Fruit fly (Drosophila melanogaster): Measurements from ENCODE around the gene CG31294.

CG31294 gene

DNA sequence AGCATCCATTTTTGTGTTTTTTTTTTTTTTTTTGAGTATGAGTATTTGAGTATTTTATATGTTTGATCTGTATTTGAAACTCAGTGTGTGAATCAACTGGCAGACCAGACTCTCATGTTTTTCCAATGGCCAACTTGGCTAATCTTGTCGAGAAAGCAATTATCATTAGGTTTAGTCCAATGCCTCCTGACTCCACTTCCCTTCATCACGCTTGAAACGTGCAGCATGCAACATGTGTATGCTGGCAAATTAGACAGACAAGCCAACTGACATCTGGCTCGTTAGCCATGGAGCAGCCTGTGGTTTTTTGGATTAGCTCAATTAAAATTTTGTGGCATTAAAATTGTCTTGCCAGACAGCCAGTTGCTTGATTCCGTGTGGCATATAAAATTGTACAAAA, at the start of gene CG31294:
Gene CG31294 (minus strand): TSS at position 101 of the 400 bp plus-strand sequence.
- TF ChIP-seq CG6163 (GFP tag; IDR thresholded peaks at IDR 0.05) (no peak), esn (GFP tag; optimal IDR thresholded peaks at IDR 0.05) (no peak), Gug (GFP tag; IDR thresholded peaks at IDR 0.05) (no peak), svp (GFP tag) (no peak), CG6808 (GFP tag; optimal IDR thresholded peaks at IDR 0.05) (no peak), dac (GFP tag; optimal IDR thresholded peaks at IDR 0.05) (no peak), CG8632 (GFP tag; optimal IDR thresholded peaks at IDR 0.05) (no peak), topi (GFP tag; optimal IDR thresholded peaks at IDR 0.05) (no peak), dsx (GFP tag; optimal IDR thresholded peaks at IDR 0.05; ENCODE audit: poor library complexity, severe bottlenecking) (no peak), Hr4 (GFP tag; optimal IDR thresholded peaks at IDR 0.05) (no peak), pdm3 (GFP tag; optimal IDR thresholded peaks at IDR 0.05) (no peak), acj6 (GFP tag; optimal IDR thresholded peaks at IDR 0.05) (no peak), Sox15 (GFP tag; optimal IDR thresholded peaks at IDR 0.05) (no peak), eg (GFP tag; IDR thresholded peaks at IDR 0.05) (no peak), CG10631 (GFP tag; optimal IDR thresholded peaks at IDR 0.05) (no peak), CG11762 (GFP tag; optimal IDR thresholded peaks at IDR 0.05; ENCODE audit: insufficient read depth) (no peak), Smox (GFP tag; optimal IDR thresholded peaks at IDR 0.05) (no peak)

DNA sequence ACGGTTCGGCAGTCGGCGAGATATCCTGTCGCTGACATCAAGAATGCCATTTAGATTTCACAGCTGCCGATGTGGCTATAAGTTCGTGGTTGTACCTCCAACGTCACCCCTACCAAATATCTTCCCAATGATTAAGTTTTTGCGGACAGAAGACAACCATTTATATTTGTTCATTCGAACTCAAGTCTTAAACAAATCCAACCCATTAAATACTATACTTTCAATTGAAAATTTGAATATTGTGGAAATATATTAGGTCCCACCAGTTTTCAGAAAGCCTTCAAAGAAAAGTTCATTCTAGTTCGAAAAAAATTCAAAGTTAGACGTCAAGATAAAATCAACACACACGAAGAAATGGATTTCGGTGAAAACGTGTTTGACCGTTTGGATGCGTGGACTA, 46.4 kb upstream of the CG31294 start, which contains the start of gene CG12784:
Gene CG12784 (plus strand): TSS at position 301 of the 400 bp plus-strand sequence.
- TF ChIP-seq CG10631 (GFP tag; optimal IDR thresholded peaks at IDR 0.05) (no peak), Eip78C (GFP tag) (no peak), Met (GFP tag; optimal IDR thresholded peaks at IDR 0.05) (no peak), Hr4 (GFP tag; optimal IDR thresholded peaks at IDR 0.05) (no peak), fkh (GFP tag; optimal IDR thresholded peaks at IDR 0.05) (no peak), svp (GFP tag) (no peak), esn (GFP tag; optimal IDR thresholded peaks at IDR 0.05) (no peak), CG3919 (GFP tag; optimal IDR thresholded peaks at IDR 0.05) (no peak), pdm3 (GFP tag; optimal IDR thresholded peaks at IDR 0.05) (no peak)

dm6 chr3R:15744354-15744753, 28.0 kb upstream of the CG31294 start, which contains the start of gene CG4520:
Gene CG4520, plus strand, starts transcription at chr3R:15744654.
- TF ChIP-seq CG3032 (tag; optimal IDR thresholded peaks at IDR 0.05) (no peak), esn (GFP tag; optimal IDR thresholded peaks at IDR 0.05) (no peak), CG7368 (GFP tag; optimal IDR thresholded peaks at IDR 0.05) (no peak), CG9139 (GFP tag; optimal IDR thresholded peaks at IDR 0.05) (no peak), CG11294 (GFP tag; IDR thresholded peaks at IDR 0.05) (no peak), Sox14 (GFP tag; optimal IDR thresholded peaks at IDR 0.05) (no peak), CG16779 (tag; optimal IDR thresholded peaks at IDR 0.05) (no peak), CG34406 (GFP tag; optimal IDR thresholded peaks at IDR 0.05) (no peak), eg (GFP tag; IDR thresholded peaks at IDR 0.05) (no peak)

DNA sequence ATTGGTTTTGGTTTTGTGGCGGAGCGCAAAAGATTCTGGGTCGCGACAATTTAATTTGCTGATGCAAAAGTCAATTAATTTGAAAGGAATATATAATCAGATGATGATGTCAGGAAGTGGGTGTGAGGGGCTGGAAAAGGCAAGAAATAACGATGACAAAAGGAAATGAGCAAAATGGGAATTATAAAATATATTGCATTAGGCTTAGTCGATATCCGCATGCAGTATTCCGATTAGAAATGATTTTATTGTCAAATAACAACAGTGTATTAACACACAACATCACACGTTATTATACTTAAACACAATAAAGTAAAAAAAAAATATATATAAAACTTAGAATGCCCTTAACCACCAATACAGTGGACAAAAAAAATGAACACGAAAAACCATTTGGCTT, 15.1 kb upstream of the CG31294 start, which contains the start of gene CG34274:
Gene CG34274 (plus strand): TSS at position 301 of the 400 bp plus-strand sequence.
- no peak for TF ChIP-seq CG11294 (GFP tag; IDR thresholded peaks at IDR 0.05)
- no peak for TF ChIP-seq CG8119 (GFP tag; IDR thresholded peaks at IDR 0.05)
- TF ChIP-seq spab (GFP tag; optimal IDR thresholded peaks at IDR 0.05), result no peak
- TF ChIP-seq CG6808 (GFP tag; optimal IDR thresholded peaks at IDR 0.05), result no peak

DNA sequence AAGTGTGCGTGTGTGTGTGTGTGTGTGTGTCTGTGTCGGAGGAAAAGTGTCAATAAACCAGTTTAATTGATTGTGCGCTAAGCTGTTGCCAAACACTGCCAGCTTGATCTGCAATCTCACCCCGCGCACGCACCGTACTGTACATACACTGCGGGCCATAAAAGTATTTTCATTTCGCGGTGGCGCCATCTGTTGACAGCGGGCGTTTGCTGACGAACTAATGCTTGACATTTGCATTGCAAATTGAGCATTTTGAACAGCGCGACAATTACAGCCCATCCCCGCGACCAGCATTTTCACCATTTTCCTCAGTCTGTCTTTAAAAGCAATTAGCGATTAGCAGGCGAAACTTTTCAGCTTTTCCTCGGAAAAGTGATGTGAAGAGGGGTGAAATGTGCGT, 14.2 kb upstream of the CG31294 start:
- TF ChIP-seq CG6163 (GFP tag; IDR thresholded peaks at IDR 0.05), result no peak
- no peak for TF ChIP-seq CG6854 (GFP tag; optimal IDR thresholded peaks at IDR 0.05)
- no peak for TF ChIP-seq Eip75B (GFP tag; optimal IDR thresholded peaks at IDR 0.05)
- no peak for TF ChIP-seq CG3032 (tag; optimal IDR thresholded peaks at IDR 0.05)
- no peak for TF ChIP-seq Met (GFP tag; optimal IDR thresholded peaks at IDR 0.05)
- no peak for TF ChIP-seq CG7368 (GFP tag; optimal IDR thresholded peaks at IDR 0.05)
- TF ChIP-seq CG6808 (GFP tag; optimal IDR thresholded peaks at IDR 0.05), result no peak
- no peak for TF ChIP-seq CG8119 (GFP tag; IDR thresholded peaks at IDR 0.05)
- no peak for TF ChIP-seq pdm3 (GFP tag; optimal IDR thresholded peaks at IDR 0.05)
- no peak for TF ChIP-seq Eip93F (GFP tag; optimal IDR thresholded peaks at IDR 0.05)
- no peak for TF ChIP-seq CG11902 (GFP tag; optimal IDR thresholded peaks at IDR 0.05)
- TF ChIP-seq Ets21C (GFP tag; optimal IDR thresholded peaks at IDR 0.05), result no peak
- no peak for TF ChIP-seq Hr4 (GFP tag; optimal IDR thresholded peaks at IDR 0.05)
- TF ChIP-seq CG6276 (GFP tag; optimal IDR thresholded peaks at IDR 0.05), result no peak
- TF ChIP-seq Gug (GFP tag; IDR thresholded peaks at IDR 0.05), result no peak
